Worm (Caenorhabditis elegans) whole organism, L1 larva: ENCODE data around the gene F22B5.5.
A peak's percentile ranks its signal among the peaks of the same experiment; 100 is the strongest.
"Not testable (repeated sequence)": the region's sequence is repeated elsewhere in the genome, so short reads cannot be mapped to it uniquely, and the experiment has no call there.

Experiments
- Y116A8C.19 ChIP-seq: sonication (generic microtip); optimal IDR thresholded peaks from 2 replicates; lab custom pipeline; 2016; ENCODE audit warnings: missing compliant biosample characterization, missing genetic modification characterization, borderline replicate concordance
- aha-1 ChIP-seq: fragments of 150-350 bp; optimal IDR thresholded peaks from 2 replicates; lab custom pipeline; 2014; ENCODE audit warnings: missing biosample characterization, missing genetic modification characterization
- alr-1 ChIP-seq: fragments of 200-800 bp; sonication (Bioruptor generic); optimal IDR thresholded peaks from 2 replicates; lab custom pipeline; 2018; ENCODE audit warnings: borderline replicate concordance, mild to moderate bottlenecking, missing genetic modification characterization, missing compliant biosample characterization
- aly-2 ChIP-seq: fragments of 150-350 bp; optimal IDR thresholded peaks from 2 replicates; lab custom pipeline; 2014; ENCODE audit warnings: missing biosample characterization, missing genetic modification characterization
- ama-1 ChIP-seq: fragments of 150-350 bp; optimal IDR thresholded peaks from 2 replicates; lab custom pipeline; 2014
- blmp-1 ChIP-seq: fragments of 150-350 bp; optimal IDR thresholded peaks from 2 replicates; lab custom pipeline; 2014; ENCODE audit warnings: missing biosample characterization, missing genetic modification characterization
- ceh-82 ChIP-seq, 3 experiments: fragments of 150-350 bp in 1 of 3; sonication (generic microtip) in 2 of 3; optimal IDR thresholded peaks; 2 replicates each; lab custom pipeline; 2014 to 2017; ENCODE audit warnings: missing biosample characterization in 3 of 3, missing genetic modification characterization in 3 of 3
- ceh-90 ChIP-seq: sonication (generic microtip); optimal IDR thresholded peaks from 2 replicates; lab custom pipeline; 2016; ENCODE audit warnings: missing genetic modification characterization, missing compliant biosample characterization
- dpl-1 ChIP-seq, 3 experiments: fragments of 150-350 bp in 2 of 3; sonication (generic microtip) in 1 of 3; optimal IDR thresholded peaks; 2 replicates each; lab custom pipeline; 2014 to 2017; ENCODE audit warnings: missing biosample characterization in 3 of 3, missing genetic modification characterization in 3 of 3, missing genetic modification reagents in 3 of 3
- dsc-1 ChIP-seq: sonication (generic microtip); optimal IDR thresholded peaks from 2 replicates; lab custom pipeline; 2016; ENCODE audit warnings: mild to moderate bottlenecking, missing genetic modification characterization, missing compliant biosample characterization
- efl-1 ChIP-seq, 4 experiments: fragments of 150-350 bp; optimal IDR thresholded peaks in 3 of 4; peaks in 1 of 4; 1 replicate in 1 of 4; 2 replicates in 3 of 4; lab custom pipeline; 2014; ENCODE audit warnings: missing biosample characterization in 2 of 4, missing genetic modification characterization in 2 of 4, missing genetic modification reagents in 2 of 4
- efl-3 ChIP-seq: fragments of 200-800 bp; sonication (Bioruptor generic); optimal IDR thresholded peaks from 2 replicates; lab custom pipeline; 2018; ENCODE audit warnings: mild to moderate bottlenecking, missing genetic modification characterization, missing compliant biosample characterization
- elt-2 ChIP-seq: sonication (generic microtip); optimal IDR thresholded peaks from 2 replicates; lab custom pipeline; 2016; ENCODE audit warnings: missing genetic modification characterization, mild to moderate bottlenecking, inconsistent platforms, missing compliant biosample characterization, missing genetic modification reagents
- elt-3 ChIP-seq, 6 experiments: fragments of 150-350 bp in 1 of 6; sonication (generic microtip); optimal IDR thresholded peaks; 2 replicates each; lab custom pipeline; 2017 to 2018; ENCODE audit warnings: missing biosample characterization in 6 of 6, missing genetic modification characterization in 6 of 6, inconsistent platforms in 1 of 6
- fkh-8 ChIP-seq: sonication (generic microtip); optimal IDR thresholded peaks from 2 replicates; lab custom pipeline; 2016; ENCODE audit warnings: mild to moderate bottlenecking, missing genetic modification characterization, missing compliant biosample characterization
- lin-14 ChIP-seq: fragments of 200-800 bp; sonication (Bioruptor generic); optimal IDR thresholded peaks from 2 replicates; lab custom pipeline; 2018; ENCODE audit warnings: mild to moderate bottlenecking, missing genetic modification characterization, moderate library complexity, missing compliant biosample characterization
- lin-39 ChIP-seq: fragments of 150-350 bp; optimal IDR thresholded peaks from 2 replicates; lab custom pipeline; 2014; ENCODE audit warnings: missing biosample characterization, missing genetic modification reagents, missing genetic modification characterization
- lsy-2 ChIP-seq, 2 experiments: fragments of 150-350 bp; optimal IDR thresholded peaks; 2 replicates each; lab custom pipeline; 2014; ENCODE audit warnings: missing biosample characterization in 2 of 2, missing genetic modification characterization in 2 of 2
- mab-9 ChIP-seq: fragments of 200-800 bp; sonication (Bioruptor generic); IDR thresholded peaks from 2 replicates; pipeline ENCODE4 v1.3.6; 2022; ENCODE audit warnings: missing genetic modification reagents, missing genetic modification characterization, missing compliant biosample characterization
- mef-2 ChIP-seq: fragments of 150-350 bp; optimal IDR thresholded peaks from 2 replicates; lab custom pipeline; 2014; ENCODE audit warnings: missing biosample characterization, missing genetic modification characterization
- mep-1 ChIP-seq: fragments of 150-350 bp; optimal IDR thresholded peaks from 2 replicates; lab custom pipeline; 2014; ENCODE audit warnings: missing biosample characterization, missing genetic modification characterization
- nhr-11 ChIP-seq: fragments of 150-350 bp; optimal IDR thresholded peaks from 2 replicates; lab custom pipeline; 2014; ENCODE audit warnings: missing biosample characterization, missing genetic modification characterization
- nhr-47 ChIP-seq: sonication (generic microtip); optimal IDR thresholded peaks from 2 replicates; lab custom pipeline; 2016; ENCODE audit warnings: mild to moderate bottlenecking, missing genetic modification characterization, moderate library complexity, missing compliant biosample characterization
- nhr-84 ChIP-seq: sonication (generic microtip); optimal IDR thresholded peaks from 2 replicates; lab custom pipeline; 2017; ENCODE audit warnings: missing biosample characterization, missing genetic modification characterization
- nhr-85 ChIP-seq: sonication (generic microtip); peaks from one replicate; lab custom pipeline; 2016; ENCODE audit warnings: missing genetic modification characterization, inconsistent platforms, missing compliant biosample characterization
- pax-3 ChIP-seq: fragments of 200-800 bp; sonication (Bioruptor generic); optimal IDR thresholded peaks from 2 replicates; lab custom pipeline; 2018; ENCODE audit warnings: mild to moderate bottlenecking, missing genetic modification characterization, moderate library complexity, missing compliant biosample characterization
- rnt-1 ChIP-seq: sonication (generic microtip); optimal IDR thresholded peaks from 2 replicates; lab custom pipeline; 2016; ENCODE audit warnings: mild to moderate bottlenecking, missing genetic modification characterization, moderate library complexity, missing compliant biosample characterization
- snpc-4 ChIP-seq: fragments of 150-350 bp; optimal IDR thresholded peaks from 2 replicates; lab custom pipeline; 2014; ENCODE audit warnings: missing biosample characterization, missing genetic modification characterization
- tlp-1 ChIP-seq: fragments of 150-350 bp; optimal IDR thresholded peaks from 2 replicates; lab custom pipeline; 2014; ENCODE audit warnings: missing biosample characterization, missing genetic modification characterization
- unc-130 ChIP-seq: fragments of 150-350 bp; optimal IDR thresholded peaks from 2 replicates; lab custom pipeline; 2017; ENCODE audit warnings: missing biosample characterization, missing genetic modification characterization, inconsistent platforms
- unc-98 ChIP-seq: fragments of 200-800 bp; sonication (Bioruptor generic); IDR thresholded peaks from 2 replicates; pipeline ENCODE4 v1.3.6; 2022; ENCODE audit warnings: missing genetic modification characterization, missing compliant biosample characterization
- vab-15 ChIP-seq: sonication (generic microtip); optimal IDR thresholded peaks from 2 replicates; lab custom pipeline; 2017; ENCODE audit warnings: missing genotype, mild to moderate bottlenecking, missing genetic modification characterization, missing compliant biosample characterization
- zip-4 ChIP-seq: fragments of 200-800 bp; sonication (Bioruptor generic); optimal IDR thresholded peaks from 2 replicates; lab custom pipeline; 2018; ENCODE audit warnings: mild to moderate bottlenecking, missing genetic modification characterization, moderate library complexity, missing compliant biosample characterization
- ztf-11 ChIP-seq, 2 experiments: sonication (generic microtip); optimal IDR thresholded peaks; 2 replicates each; lab custom pipeline; 2016 to 2017; ENCODE audit warnings: missing genetic modification characterization in 2 of 2, missing biosample characterization in 1 of 2, missing compliant biosample characterization in 1 of 2

Gene F22B5.5

ce11 chrII:8420775-8421388, 33.5 kb downstream of the F22B5.5 start:
- TF ChIP-seq rnt-1 (tag; lab: Kevin White, UChicago) (no peak), mab-9 (GFP tag; lab: Robert Waterston, UW) (no peak), tlp-1 (peak; percentile 90), aly-2 (tag; lab: Kevin White, UChicago) (no peak), unc-130 (tag; lab: Kevin White, UChicago) (no peak), lsy-2 (tag; optimal IDR thresholded peaks at IDR 0.05; lab: Kevin White, UChicago) (peak in 1 of 2 experiments; percentile 48), lin-14 (no peak), aha-1 (tag; lab: Kevin White, UChicago) (no peak), nhr-84 (tag; lab: Kevin White, UChicago) (no peak), pax-3 (tag; lab: Kevin White, UChicago) (no peak), mep-1 (tag; lab: Kevin White, UChicago) (no peak)

- TF ChIP-seq dsc-1 (tag; lab: Kevin White, UChicago); ztf-11 (tag; optimal IDR thresholded peaks at IDR 0.05; lab: Kevin White, UChicago); zip-4: not testable (repeated sequence)
Measured at ce11 chrII:8419798-8420197, 34.6 kb downstream of the F22B5.5 start, which contains the start of gene F14E5.8. Gene F14E5.8 (plus strand): TSS chrII:8420098.

DNA sequence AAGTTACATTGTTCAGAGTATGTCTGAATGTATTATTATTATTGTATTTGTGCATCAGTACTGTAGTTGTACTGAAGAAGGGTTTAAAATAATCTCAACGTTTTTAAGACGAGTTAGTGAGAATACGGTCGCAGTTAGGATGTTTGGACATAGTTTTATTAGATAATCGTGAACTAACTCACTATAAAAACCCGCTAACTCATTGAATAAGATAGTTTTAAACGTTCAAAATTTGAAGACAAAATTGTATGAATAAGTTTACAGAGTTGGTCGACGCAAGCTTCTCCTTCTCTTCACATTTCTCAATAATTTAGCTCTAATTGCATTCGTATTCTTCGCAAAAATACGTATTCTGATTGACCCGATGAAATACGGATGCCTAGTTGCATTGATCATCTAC, 35.4 kb downstream of the F22B5.5 start:
- no peak for TF ChIP-seq efl-1 (optimal IDR thresholded peaks at IDR 0.05; lab: Kevin White, UChicago)
- no peak for TF ChIP-seq efl-1 (GFP tag; optimal IDR thresholded peaks at IDR 0.05 in 1 of 2; lab: Kevin White, UChicago)
- no peak for TF ChIP-seq unc-98 (GFP tag; lab: Robert Waterston, UW)
- peak; percentile 82 for TF ChIP-seq tlp-1
- TF ChIP-seq elt-3 (tag; optimal IDR thresholded peaks at IDR 0.05; lab: Kevin White, UChicago) = no peak
- TF ChIP-seq vab-15 (tag; lab: Kevin White, UChicago) = no peak
- TF ChIP-seq nhr-47 (tag; lab: Kevin White, UChicago) = no peak
- no peak for TF ChIP-seq snpc-4
- peak in 1 of 2 experiments; percentile 41 for TF ChIP-seq lsy-2 (tag; optimal IDR thresholded peaks at IDR 0.05; lab: Kevin White, UChicago)
- no peak for TF ChIP-seq mef-2 (tag; lab: Kevin White, UChicago)
- TF ChIP-seq Y116A8C.19 (tag; lab: Kevin White, UChicago) = no peak
- no peak for TF ChIP-seq ama-1 (lab: Kevin White, UChicago)
- no peak for TF ChIP-seq nhr-11 (tag; lab: Kevin White, UChicago)

DNA sequence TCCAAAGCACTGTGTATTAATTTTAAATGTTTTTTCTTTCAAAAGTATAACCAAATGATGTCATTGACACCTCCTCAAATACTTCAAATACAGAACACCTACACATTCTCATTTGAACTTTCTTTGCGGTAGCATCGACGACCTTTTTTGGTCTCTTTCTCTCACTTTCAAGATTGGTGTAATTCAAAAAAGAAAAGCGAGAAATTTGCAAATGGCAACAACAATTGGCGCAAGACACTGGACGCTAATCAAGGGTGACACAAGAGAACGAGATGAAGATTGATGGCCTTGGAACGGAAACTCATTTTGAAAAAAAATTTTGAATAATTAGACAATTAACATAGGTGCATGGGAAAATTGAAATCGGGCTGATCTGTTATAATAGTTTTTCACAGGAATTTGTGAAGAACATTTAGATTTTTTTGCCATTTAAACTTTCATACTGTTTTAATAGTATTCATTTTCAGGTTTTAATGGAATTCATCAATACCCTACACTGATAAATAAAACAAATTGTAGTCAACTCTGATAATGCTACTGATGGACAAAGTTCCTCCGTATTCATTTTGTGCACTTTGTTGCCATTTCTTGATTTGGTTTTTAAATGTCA, 37.2 kb downstream of the F22B5.5 start, which contains the start of gene fdgt-2:
Gene fdgt-2, plus strand, starts transcription at position 560 of the 610 bp plus-strand sequence.
- TF ChIP-seq nhr-85 (tag; lab: Kevin White, UChicago) (peak; percentile 65), lin-39 (tag; lab: Kevin White, UChicago) (no peak), blmp-1 (peak; percentile 18), elt-2 (tag; lab: Kevin White, UChicago) (peak; percentile 8), efl-1 (optimal IDR thresholded peaks at IDR 0.05; lab: Kevin White, UChicago) (no peak), efl-1 (GFP tag; optimal IDR thresholded peaks at IDR 0.05 in 1 of 2; lab: Kevin White, UChicago) (peak in 1 of 2 experiments; percentile 6), alr-1 (no peak)

DNA sequence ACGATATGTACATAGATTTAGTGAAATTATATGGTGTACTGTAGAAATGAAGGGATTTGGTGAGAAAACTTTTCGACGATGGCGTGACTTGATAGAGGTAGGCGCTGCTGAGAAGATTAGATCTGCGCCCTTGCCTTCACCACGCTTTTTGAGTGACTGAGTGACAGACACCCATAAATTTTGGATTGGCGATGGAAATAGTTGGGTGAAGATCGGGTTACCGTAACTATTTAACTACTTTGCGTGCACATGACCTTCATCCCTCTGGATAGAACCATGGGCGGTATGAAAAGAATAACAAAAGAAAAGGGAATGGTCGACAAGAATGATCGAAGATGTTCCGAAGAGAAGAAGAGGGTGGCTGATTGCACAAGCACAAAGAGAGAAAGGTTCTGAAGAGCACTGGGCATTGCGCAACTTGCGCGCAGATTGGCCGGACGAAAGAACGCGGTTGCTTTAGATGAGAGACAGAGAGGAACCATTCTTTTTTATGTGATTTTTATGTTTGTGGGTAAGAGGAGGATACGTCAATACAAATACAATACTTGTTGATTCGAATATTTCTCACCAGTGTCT, 38.9 kb downstream of the F22B5.5 start:
- TF ChIP-seq efl-1 (optimal IDR thresholded peaks at IDR 0.05; lab: Kevin White, UChicago) (no peak), efl-1 (GFP tag; optimal IDR thresholded peaks at IDR 0.05 in 1 of 2; lab: Kevin White, UChicago) (no peak), fkh-8 (tag; lab: Kevin White, UChicago) (no peak), nhr-85 (tag; lab: Kevin White, UChicago) (peak; percentile 79), ceh-90 (tag; lab: Kevin White, UChicago) (no peak), efl-3 (GFP tag; lab: Kevin White, UChicago) (peak; percentile 84), lin-14 (peak; percentile 17), lsy-2 (tag; optimal IDR thresholded peaks at IDR 0.05; lab: Kevin White, UChicago) (no peak), dpl-1 (GFP tag; optimal IDR thresholded peaks at IDR 0.05; lab: Kevin White, UChicago) (no peak), ceh-82 (tag; optimal IDR thresholded peaks at IDR 0.05; lab: Kevin White, UChicago) (no peak)
